Worm (Caenorhabditis elegans) whole organism, mixed stage, embryonic: ENCODE data around the gene eelo-2.

ENCODE experiments used
- elt-3 ChIP-seq: fragments of 150-350 bp; optimal IDR thresholded peaks from 2 replicates; lab custom pipeline; 2014; ENCODE audit warnings: missing biosample characterization, missing genetic modification characterization
- flh-1 ChIP-seq: fragments of 200-800 bp; sonication (Bioruptor generic); optimal IDR thresholded peaks from 2 replicates; lab custom pipeline; 2018; ENCODE audit warnings: mild to moderate bottlenecking, missing genetic modification characterization, moderate library complexity, missing compliant biosample characterization
- lsy-2 ChIP-seq: fragments of 150-350 bp; optimal IDR thresholded peaks from 2 replicates; lab custom pipeline; 2014; ENCODE audit warnings: missing biosample characterization, missing genetic modification characterization
- mab-5 ChIP-seq: fragments of 150-350 bp; optimal IDR thresholded peaks from 2 replicates; lab custom pipeline; 2014; ENCODE audit warnings: missing biosample characterization, missing genetic modification characterization
- mls-2 ChIP-seq: sonication (generic microtip); optimal IDR thresholded peaks from 2 replicates; lab custom pipeline; 2016; ENCODE audit warnings: mild to moderate bottlenecking, missing genetic modification characterization, moderate library complexity, missing compliant biosample characterization
- nhr-237 ChIP-seq: fragments of 150-350 bp; optimal IDR thresholded peaks from 2 replicates; lab custom pipeline; 2014; ENCODE audit warnings: missing biosample characterization, missing genetic modification characterization
- nhr-28 ChIP-seq: fragments of 150-350 bp; optimal IDR thresholded peaks from 2 replicates; lab custom pipeline; 2014; ENCODE audit warnings: missing biosample characterization, missing genetic modification characterization
- pha-4 ChIP-seq: fragments of 150-350 bp; optimal IDR thresholded peaks from 2 replicates; lab custom pipeline; 2018; ENCODE audit warnings: missing biosample characterization, missing genetic modification reagents, missing genetic modification characterization
- sem-2 ChIP-seq: fragments of 200-800 bp; sonication (Bioruptor generic); optimal IDR thresholded peaks from 2 replicates; lab custom pipeline; 2018; ENCODE audit warnings: mild to moderate bottlenecking, missing genetic modification characterization, missing compliant biosample characterization
- snpc-4 ChIP-seq: fragments of 150-350 bp; optimal IDR thresholded peaks from 2 replicates; lab custom pipeline; 2014; ENCODE audit warnings: missing biosample characterization, missing genetic modification characterization
- sptf-1 ChIP-seq: sonication (generic microtip); optimal IDR thresholded peaks from 2 replicates; lab custom pipeline; 2017; ENCODE audit warnings: mild to moderate bottlenecking, missing genetic modification characterization, moderate library complexity, missing compliant biosample characterization
- unc-62 ChIP-seq: fragments of 150-350 bp; optimal IDR thresholded peaks from 2 replicates; lab custom pipeline; 2014; ENCODE audit warnings: missing biosample characterization, missing genetic modification reagents, missing genetic modification characterization
- ztf-11 ChIP-seq: fragments of 150-350 bp; optimal IDR thresholded peaks from 2 replicates; lab custom pipeline; 2014; ENCODE audit warnings: missing biosample characterization, missing genetic modification characterization

- TF ChIP-seq unc-62 (GFP tag; lab: Kevin White, UChicago) (no peak), snpc-4 (tag; lab: Kevin White, UChicago) (no peak), nhr-28 (tag; lab: Kevin White, UChicago) (no peak), pha-4 (tag; lab: Kevin White, UChicago) (no peak), flh-1 (no peak), elt-3 (tag; lab: Kevin White, UChicago) (no peak), mls-2 (tag; lab: Kevin White, UChicago) (no peak), ztf-11 (tag; lab: Kevin White, UChicago) (no peak), sptf-1 (tag; lab: Kevin White, UChicago) (no peak), sem-2 (GFP tag; lab: Kevin White, UChicago) (no peak), nhr-237 (no peak), lsy-2 (tag; lab: Kevin White, UChicago) (no peak), mab-5 (tag; lab: Kevin White, UChicago) (no peak)
Observed at ce11 chrIV:17264714-17265113, 14.8 kb downstream of the eelo-2 start, which contains the start of gene F26D10.13.
